Worm (Caenorhabditis elegans) whole organism, midembryonic: ENCODE data around the gene ZK892.4.
A peak's percentile ranks its signal among the peaks of the same experiment; 100 is the strongest.

Source experiments
- T22C8.4 ChIP-seq: fragments of 200-800 bp; sonication (Bioruptor generic); IDR thresholded peaks from 2 replicates; pipeline ENCODE4 v1.3.6; 2022; ENCODE audit warnings: missing genetic modification characterization, missing compliant biosample characterization
- cog-1 ChIP-seq: sonication (generic microtip); optimal IDR thresholded peaks from 2 replicates; lab custom pipeline; 2016; ENCODE audit warnings: missing genetic modification characterization, missing compliant biosample characterization
- flt-1 ChIP-seq: fragments of 200-800 bp; sonication (Bioruptor generic); IDR thresholded peaks from 2 replicates; pipeline ENCODE4 v1.3.6; 2022; ENCODE audit warnings: missing genetic modification characterization, missing compliant biosample characterization
- klf-2 ChIP-seq: fragments of 200-800 bp; sonication (Bioruptor generic); conservative IDR thresholded peaks from 2 replicates; pipeline ENCODE4 v1.3.6; 2022; ENCODE audit warnings: missing genetic modification reagents, missing genetic modification characterization, missing compliant biosample characterization
- med-1 ChIP-seq: sonication (generic microtip); optimal IDR thresholded peaks from 2 replicates; lab custom pipeline; 2017; ENCODE audit warnings: missing genetic modification characterization, mild to moderate bottlenecking, missing compliant biosample characterization, antibody characterized with exemption, missing genetic modification reagents; ENCODE audit not compliant: insufficient read depth
- ref-1 ChIP-seq: fragments of 200-800 bp; sonication (Bioruptor generic); conservative IDR thresholded peaks from 2 replicates; pipeline ENCODE4 v1.3.6; 2022; ENCODE audit warnings: missing genetic modification reagents, missing genetic modification characterization, missing compliant biosample characterization
- tab-1 ChIP-seq: fragments of 200-800 bp; sonication (Bioruptor generic); IDR thresholded peaks from 2 replicates; pipeline ENCODE4 v1.3.6; 2022; ENCODE audit warnings: missing genetic modification characterization, missing compliant biosample characterization
- ztf-23 ChIP-seq: fragments of 200-800 bp; sonication (Bioruptor generic); IDR thresholded peaks from 2 replicates; pipeline ENCODE4 v1.3.6; 2022; ENCODE audit warnings: missing genetic modification reagents, missing genetic modification characterization, missing compliant biosample characterization
- ztf-29 ChIP-seq: fragments of 200-800 bp; sonication (Bioruptor generic); IDR thresholded peaks from 2 replicates; pipeline ENCODE4 v1.3.6; 2022; ENCODE audit warnings: missing genetic modification reagents, missing genetic modification characterization, missing compliant biosample characterization

ZK892.4 gene

ce11 chrII:10016013-10016412 lies 9.6 kb downstream of the ZK892.4 start, which contains the start of gene lec-2:
Gene lec-2 (minus strand): TSS chrII:10016183.
- no peak for TF ChIP-seq T22C8.4 (GFP tag; lab: Robert Waterston, UW)
- no peak for TF ChIP-seq ztf-23 (GFP tag; lab: Robert Waterston, UW)
- TF ChIP-seq med-1 (GFP tag; lab: Kevin White, UChicago) = no peak
- TF ChIP-seq ztf-29 (GFP tag; lab: Robert Waterston, UW) = no peak
- no peak for TF ChIP-seq flt-1 (GFP tag; lab: Robert Waterston, UW)
- TF ChIP-seq ref-1 (GFP tag; lab: Robert Waterston, UW) = no peak
- TF ChIP-seq klf-2 (GFP tag; lab: Robert Waterston, UW) = no peak
- TF ChIP-seq cog-1 (tag; lab: Kevin White, UChicago) = no peak
- no peak for TF ChIP-seq tab-1 (GFP tag; lab: Robert Waterston, UW)

ce11 chrII:10017528-10017927 lies 11.2 kb downstream of the ZK892.4 start:
- no peak for TF ChIP-seq ztf-23 (GFP tag; lab: Robert Waterston, UW)
- TF ChIP-seq klf-2 (GFP tag; lab: Robert Waterston, UW) = no peak
- no peak for TF ChIP-seq ref-1 (GFP tag; lab: Robert Waterston, UW)
- no peak for TF ChIP-seq ztf-29 (GFP tag; lab: Robert Waterston, UW)
- no peak for TF ChIP-seq flt-1 (GFP tag; lab: Robert Waterston, UW)
- no peak for TF ChIP-seq cog-1 (tag; lab: Kevin White, UChicago)
- TF ChIP-seq tab-1 (GFP tag; lab: Robert Waterston, UW) = no peak
- no peak for TF ChIP-seq T22C8.4 (GFP tag; lab: Robert Waterston, UW)
- TF ChIP-seq med-1 (GFP tag; lab: Kevin White, UChicago) = no peak

- no peak for TF ChIP-seq med-1 (GFP tag; lab: Kevin White, UChicago)
- TF ChIP-seq T22C8.4 (GFP tag; lab: Robert Waterston, UW) = no peak
- TF ChIP-seq tab-1 (GFP tag; lab: Robert Waterston, UW) = no peak
- no peak for TF ChIP-seq ztf-29 (GFP tag; lab: Robert Waterston, UW)
- TF ChIP-seq klf-2 (GFP tag; lab: Robert Waterston, UW) = no peak
- no peak for TF ChIP-seq cog-1 (tag; lab: Kevin White, UChicago)
- no peak for TF ChIP-seq ztf-23 (GFP tag; lab: Robert Waterston, UW)
- no peak for TF ChIP-seq ref-1 (GFP tag; lab: Robert Waterston, UW)
- no peak for TF ChIP-seq flt-1 (GFP tag; lab: Robert Waterston, UW)
Observed at ce11 chrII:10019669-10020068, 13.3 kb downstream of the ZK892.4 start.

DNA sequence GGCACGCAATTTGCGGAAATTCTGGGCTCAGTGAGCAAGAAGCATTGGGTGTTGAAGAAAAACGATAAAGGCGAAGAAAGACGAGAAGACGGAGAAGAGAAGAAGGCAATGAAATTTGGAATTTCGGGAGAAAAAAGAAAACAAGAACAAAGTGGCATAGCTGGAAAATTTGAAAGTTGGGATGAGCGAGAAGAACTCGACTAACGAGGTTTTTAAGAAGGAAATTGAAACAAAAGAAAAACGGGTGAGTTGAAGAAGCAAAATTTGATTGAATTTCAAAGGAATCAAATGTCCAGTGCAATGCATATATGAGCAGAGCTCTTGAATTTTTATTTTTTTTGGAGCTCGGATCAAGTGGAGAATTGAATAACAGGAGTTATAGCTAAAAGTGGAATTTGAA lies 15.4 kb downstream of the ZK892.4 start:
- TF ChIP-seq med-1 (GFP tag; lab: Kevin White, UChicago) (no peak), ref-1 (GFP tag; lab: Robert Waterston, UW) (no peak), flt-1 (GFP tag; lab: Robert Waterston, UW) (no peak), cog-1 (tag; lab: Kevin White, UChicago) (no peak), tab-1 (GFP tag; lab: Robert Waterston, UW) (no peak)

ce11 chrII:10025059-10025458 lies 18.7 kb downstream of the ZK892.4 start:
- no peak for TF ChIP-seq ztf-23 (GFP tag; lab: Robert Waterston, UW)

ce11 chrII:10028195-10028594 lies 21.8 kb downstream of the ZK892.4 start, which contains the start of gene F52H3.6:
Gene F52H3.6 (minus strand): TSS chrII:10028422.
- TF ChIP-seq ref-1 (GFP tag; lab: Robert Waterston, UW) (no peak), ztf-29 (GFP tag; lab: Robert Waterston, UW) (no peak), cog-1 (tag; lab: Kevin White, UChicago) (no peak), klf-2 (GFP tag; lab: Robert Waterston, UW) (no peak), ztf-23 (GFP tag; lab: Robert Waterston, UW) (no peak), med-1 (GFP tag; lab: Kevin White, UChicago) (no peak), tab-1 (GFP tag; lab: Robert Waterston, UW) (no peak)

DNA sequence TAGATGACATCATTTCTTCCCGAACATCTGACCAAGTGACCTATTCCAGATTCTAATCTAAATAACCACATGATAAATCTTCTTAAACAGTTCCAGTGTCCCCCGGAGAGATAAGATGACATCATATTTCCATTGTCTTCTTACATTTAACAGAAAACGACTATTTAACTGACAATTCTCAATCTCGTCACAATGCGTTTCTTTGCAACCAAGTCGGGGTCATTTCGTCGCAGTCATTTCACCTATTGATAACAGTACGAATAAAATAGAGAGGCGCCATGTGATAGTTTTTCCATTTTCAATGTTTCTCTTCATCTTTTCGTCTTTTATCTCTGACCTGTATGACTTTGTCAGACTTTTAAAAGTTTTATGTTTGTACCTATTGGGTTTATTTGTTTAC lies 22.7 kb downstream of the ZK892.4 start:
- no peak for TF ChIP-seq T22C8.4 (GFP tag; lab: Robert Waterston, UW)
- no peak for TF ChIP-seq med-1 (GFP tag; lab: Kevin White, UChicago)
- no peak for TF ChIP-seq cog-1 (tag; lab: Kevin White, UChicago)
- TF ChIP-seq ref-1 (GFP tag; lab: Robert Waterston, UW) = no peak
- no peak for TF ChIP-seq klf-2 (GFP tag; lab: Robert Waterston, UW)
- no peak for TF ChIP-seq ztf-23 (GFP tag; lab: Robert Waterston, UW)
- no peak for TF ChIP-seq tab-1 (GFP tag; lab: Robert Waterston, UW)
- TF ChIP-seq ztf-29 (GFP tag; lab: Robert Waterston, UW) = no peak
- TF ChIP-seq flt-1 (GFP tag; lab: Robert Waterston, UW) = no peak

- TF ChIP-seq flt-1 (GFP tag; lab: Robert Waterston, UW) = no peak
- TF ChIP-seq med-1 (GFP tag; lab: Kevin White, UChicago) = no peak
- TF ChIP-seq cog-1 (tag; lab: Kevin White, UChicago) = no peak
- no peak for TF ChIP-seq klf-2 (GFP tag; lab: Robert Waterston, UW)
- no peak for TF ChIP-seq ref-1 (GFP tag; lab: Robert Waterston, UW)
- no peak for TF ChIP-seq T22C8.4 (GFP tag; lab: Robert Waterston, UW)
- no peak for TF ChIP-seq ztf-29 (GFP tag; lab: Robert Waterston, UW)
- no peak for TF ChIP-seq tab-1 (GFP tag; lab: Robert Waterston, UW)
- no peak for TF ChIP-seq ztf-23 (GFP tag; lab: Robert Waterston, UW)
Observed at ce11 chrII:10029890-10030289, 23.5 kb downstream of the ZK892.4 start, which contains the start of gene ttc-36. Gene ttc-36 (plus strand): TSS chrII:10030190.

- TF ChIP-seq T22C8.4 (GFP tag; lab: Robert Waterston, UW) (peak; percentile 79), ref-1 (GFP tag; lab: Robert Waterston, UW) (peak; percentile 56; the same call in 1 of the 2 replicates), ztf-23 (GFP tag; lab: Robert Waterston, UW) (peak; percentile 98), flt-1 (GFP tag; lab: Robert Waterston, UW) (peak; percentile 94), ztf-29 (GFP tag; lab: Robert Waterston, UW) (peak; percentile 91), tab-1 (GFP tag; lab: Robert Waterston, UW) (peak; percentile 79), klf-2 (GFP tag; lab: Robert Waterston, UW) (peak; percentile 91)
Observed at ce11 chrII:10033163-10033871, 27.0 kb downstream of the ZK892.4 start, which contains the start of gene mtcu-2. Gene mtcu-2 (minus strand): TSS chrII:10033213.
